Worm (Caenorhabditis elegans): ENCODE data around the gene him-18.

The him-18 gene

ce11 chrIII:4689595-4689994 is 25.4 kb downstream of the him-18 start (continued):
- TF ChIP-seq daf-16 (GFP tag; optimal IDR thresholded peaks at IDR 0.05) (peak; percentile 70 to 80), daf-16 (tag; optimal IDR thresholded peaks at IDR 0.05) (peak; percentile 68), ceh-82 (tag; optimal IDR thresholded peaks at IDR 0.05) (no peak), lin-15B (tag; optimal IDR thresholded peaks at IDR 0.05) (no peak), spr-1 (tag; optimal IDR thresholded peaks at IDR 0.05) (peak; percentile 81), gei-8 (GFP tag; optimal IDR thresholded peaks at IDR 0.05) (peak; percentile 84), nhr-25 (tag; optimal IDR thresholded peaks at IDR 0.05; ENCODE audit: borderline replicate concordance, insufficient read depth) (no peak), snpc-1.2 (GFP tag; IDR thresholded peaks at IDR 0.05) (peak; percentile 81), nhr-48 (tag; optimal IDR thresholded peaks at IDR 0.05) (peak; percentile 77), daf-8 (GFP tag; IDR thresholded peaks at IDR 0.05) (0 out of 2 replicates have a peak, but pooled peaks have one; percentile 59), T20F7.1 (GFP tag; optimal IDR thresholded peaks at IDR 0.05) (peak; percentile 68), T26A8.4 (GFP tag; IDR thresholded peaks at IDR 0.05) (peak; percentile 78), nhr-111 (GFP tag; optimal IDR thresholded peaks at IDR 0.05) (peak; percentile 93), ZK546.5 (tag; optimal IDR thresholded peaks at IDR 0.05) (no peak), daf-12 (tag; optimal IDR thresholded peaks at IDR 0.05) (no peak), ceh-20 (GFP tag; IDR thresholded peaks at IDR 0.05) (peak; percentile 75; the same call in 1 of the 2 replicates), zag-1 (tag; optimal IDR thresholded peaks at IDR 0.05) (no peak), lsy-2 (tag; optimal IDR thresholded peaks at IDR 0.05) (peak; percentile 1 to 80), tra-1 (GFP tag; IDR thresholded peaks at IDR 0.05) (no peak; the same call in 1 of the 2 replicates), nhr-76 (tag; optimal IDR thresholded peaks at IDR 0.05) (no peak), mxl-2 (GFP tag; conservative IDR thresholded peaks at IDR 0.05) (0 out of 2 replicates have a peak, but pooled peaks have one; percentile 66), lin-1 (GFP tag; IDR thresholded peaks at IDR 0.05) (peak; percentile 86), lim-7 (GFP tag; IDR thresholded peaks at IDR 0.05) (peak; percentile 96), skn-1 (tag; optimal IDR thresholded peaks at IDR 0.05) (no peak), zfp-3 (GFP tag; conservative IDR thresholded peaks at IDR 0.05) (peak; percentile 86), nhr-6 (tag; optimal IDR thresholded peaks at IDR 0.05) (peak; percentile 51), daf-19 (GFP tag; conservative IDR thresholded peaks at IDR 0.05) (peak; percentile 89), hmg-1.1 (GFP tag; IDR thresholded peaks at IDR 0.05) (peak; percentile 80), nhr-10 (tag; optimal IDR thresholded peaks at IDR 0.05) (no peak), zip-11 (GFP tag; IDR thresholded peaks at IDR 0.05) (peak; percentile 71; the same call in 1 of the 2 replicates), ztf-11 (tag; optimal IDR thresholded peaks at IDR 0.05) (no peak)

- TF ChIP-seq lir-3 (tag; optimal IDR thresholded peaks at IDR 0.05) (no peak), rbr-2 (tag; optimal IDR thresholded peaks at IDR 0.05) (no peak), ztf-11 (tag; optimal IDR thresholded peaks at IDR 0.05) (no peak), aly-2 (tag; optimal IDR thresholded peaks at IDR 0.05) (no peak), aha-1 (tag) (peak; percentile 75), nhr-11 (tag; optimal IDR thresholded peaks at IDR 0.05) (no peak), nhr-102 (tag; optimal IDR thresholded peaks at IDR 0.05) (no peak), sdz-12 (GFP tag; optimal IDR thresholded peaks at IDR 0.05) (no peak), hlh-30 (tag; optimal IDR thresholded peaks at IDR 0.05; ENCODE audit: insufficient read depth) (no peak), nhr-42 (GFP tag; IDR thresholded peaks at IDR 0.05) (no peak), T20F7.1 (GFP tag; optimal IDR thresholded peaks at IDR 0.05) (no peak), Y5F2A.4 (GFP tag; optimal IDR thresholded peaks at IDR 0.05) (no peak), cey-2 (tag; optimal IDR thresholded peaks at IDR 0.05; ENCODE audit: borderline replicate concordance, insufficient read depth) (no peak), T26A8.4 (GFP tag; IDR thresholded peaks at IDR 0.05) (no peak), pqm-1 (tag; optimal IDR thresholded peaks at IDR 0.05) (no peak), nhr-41 (GFP tag; IDR thresholded peaks at IDR 0.05) (no peak), tag-97 (GFP tag; IDR thresholded peaks at IDR 0.05) (no peak), mdl-1 (tag; optimal IDR thresholded peaks at IDR 0.05) (no peak), lin-38 (GFP tag; IDR thresholded peaks at IDR 0.05) (no peak), daf-16 (GFP tag; optimal IDR thresholded peaks at IDR 0.05) (no peak), daf-16 (tag; optimal IDR thresholded peaks at IDR 0.05) (peak; percentile 73), ama-1 (optimal IDR thresholded peaks at IDR 0.05) (no peak), php-3 (GFP tag; IDR thresholded peaks at IDR 0.05) (0 out of 2 replicates have a peak, but pooled peaks have one; percentile 14), skn-1 (tag; optimal IDR thresholded peaks at IDR 0.05) (no peak)
These were observed 26.0 kb downstream of the him-18 start, which contains the start of gene ppat-1 for ce11 chrIII:4688965-4689364. Gene ppat-1, plus strand, starts transcription at chrIII:4689280.

Data from whole organism, L4 larva.